Worm (Caenorhabditis elegans) whole organism, midembryonic: ENCODE measurements around the gene nud-1.

Experiments used
- T22C8.4 ChIP-seq: fragments of 200-800 bp; sonication (Bioruptor generic); IDR thresholded peaks from 2 replicates; pipeline ENCODE4 v1.3.6; 2022; ENCODE audit warnings: missing genetic modification characterization, missing compliant biosample characterization
- cog-1 ChIP-seq: sonication (generic microtip); optimal IDR thresholded peaks from 2 replicates; lab custom pipeline; 2016; ENCODE audit warnings: missing genetic modification characterization, missing compliant biosample characterization
- flt-1 ChIP-seq: fragments of 200-800 bp; sonication (Bioruptor generic); IDR thresholded peaks from 2 replicates; pipeline ENCODE4 v1.3.6; 2022; ENCODE audit warnings: missing genetic modification characterization, missing compliant biosample characterization
- klf-2 ChIP-seq: fragments of 200-800 bp; sonication (Bioruptor generic); conservative IDR thresholded peaks from 2 replicates; pipeline ENCODE4 v1.3.6; 2022; ENCODE audit warnings: missing genetic modification reagents, missing genetic modification characterization, missing compliant biosample characterization
- med-1 ChIP-seq: sonication (generic microtip); optimal IDR thresholded peaks from 2 replicates; lab custom pipeline; 2017; ENCODE audit warnings: missing genetic modification characterization, mild to moderate bottlenecking, missing compliant biosample characterization, antibody characterized with exemption, missing genetic modification reagents; ENCODE audit not compliant: insufficient read depth
- ref-1 ChIP-seq: fragments of 200-800 bp; sonication (Bioruptor generic); conservative IDR thresholded peaks from 2 replicates; pipeline ENCODE4 v1.3.6; 2022; ENCODE audit warnings: missing genetic modification reagents, missing genetic modification characterization, missing compliant biosample characterization
- tab-1 ChIP-seq: fragments of 200-800 bp; sonication (Bioruptor generic); IDR thresholded peaks from 2 replicates; pipeline ENCODE4 v1.3.6; 2022; ENCODE audit warnings: missing genetic modification characterization, missing compliant biosample characterization
- ztf-23 ChIP-seq: fragments of 200-800 bp; sonication (Bioruptor generic); IDR thresholded peaks from 2 replicates; pipeline ENCODE4 v1.3.6; 2022; ENCODE audit warnings: missing genetic modification reagents, missing genetic modification characterization, missing compliant biosample characterization
- ztf-29 ChIP-seq: fragments of 200-800 bp; sonication (Bioruptor generic); IDR thresholded peaks from 2 replicates; pipeline ENCODE4 v1.3.6; 2022; ENCODE audit warnings: missing genetic modification reagents, missing genetic modification characterization, missing compliant biosample characterization

The nud-1 gene

ce11 chrIII:13383159-13383558, 41.8 kb downstream of the nud-1 start:
- no peak for TF ChIP-seq ztf-29 (GFP tag; lab: Robert Waterston, UW)
- no peak for TF ChIP-seq flt-1 (GFP tag; lab: Robert Waterston, UW)
- no peak for TF ChIP-seq klf-2
- no peak for TF ChIP-seq ztf-23 (GFP tag; lab: Robert Waterston, UW)
- no peak for TF ChIP-seq T22C8.4 (GFP tag; lab: Robert Waterston, UW)
- TF ChIP-seq med-1 (GFP tag; lab: Kevin White, UChicago) = no peak
- no peak for TF ChIP-seq cog-1 (tag; lab: Kevin White, UChicago)
- no peak for TF ChIP-seq tab-1 (GFP tag; lab: Robert Waterston, UW)
- TF ChIP-seq ref-1 (GFP tag; lab: Robert Waterston, UW) = no peak

DNA sequence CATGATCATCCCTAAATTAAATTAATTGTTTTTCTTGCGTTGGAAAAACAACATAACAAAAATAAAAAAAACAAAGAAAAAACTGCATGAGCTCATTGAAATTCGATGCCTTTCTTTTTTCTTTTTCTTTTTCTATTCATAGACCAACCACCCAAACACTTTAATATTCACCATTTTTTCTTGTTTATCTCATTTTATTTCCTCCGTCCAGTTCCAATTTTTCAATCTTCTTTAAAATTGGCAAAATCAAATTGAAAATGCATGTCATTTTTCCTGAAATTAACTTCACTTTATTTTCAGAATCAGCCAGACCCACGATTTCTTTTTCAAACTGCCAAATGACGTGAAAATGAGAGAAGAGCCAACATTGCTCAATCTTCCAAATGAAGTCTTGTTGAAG, 44.5 kb downstream of the nud-1 start, which contains the start of gene T03F6.4:
TSS of gene T03F6.4 (plus strand) at position 301 of the 400 bp plus-strand sequence.
- no peak for TF ChIP-seq T22C8.4 (GFP tag; lab: Robert Waterston, UW)
- no peak for TF ChIP-seq ref-1 (GFP tag; lab: Robert Waterston, UW)
- no peak for TF ChIP-seq cog-1 (tag; lab: Kevin White, UChicago)
- no peak for TF ChIP-seq ztf-29 (GFP tag; lab: Robert Waterston, UW)
- TF ChIP-seq flt-1 (GFP tag; lab: Robert Waterston, UW) = no peak
- TF ChIP-seq klf-2 = no peak
- no peak for TF ChIP-seq med-1 (GFP tag; lab: Kevin White, UChicago)
- TF ChIP-seq tab-1 (GFP tag; lab: Robert Waterston, UW) = no peak
- TF ChIP-seq ztf-23 (GFP tag; lab: Robert Waterston, UW) = no peak

ce11 chrIII:13388621-13389020, 47.3 kb downstream of the nud-1 start:
- TF ChIP-seq ztf-23 (GFP tag; lab: Robert Waterston, UW) (no peak), ref-1 (GFP tag; lab: Robert Waterston, UW) (no peak), ztf-29 (GFP tag; lab: Robert Waterston, UW) (no peak), T22C8.4 (GFP tag; lab: Robert Waterston, UW) (no peak), med-1 (GFP tag; lab: Kevin White, UChicago) (no peak), cog-1 (tag; lab: Kevin White, UChicago) (no peak), flt-1 (GFP tag; lab: Robert Waterston, UW) (no peak), klf-2 (no peak), tab-1 (GFP tag; lab: Robert Waterston, UW) (no peak)

DNA sequence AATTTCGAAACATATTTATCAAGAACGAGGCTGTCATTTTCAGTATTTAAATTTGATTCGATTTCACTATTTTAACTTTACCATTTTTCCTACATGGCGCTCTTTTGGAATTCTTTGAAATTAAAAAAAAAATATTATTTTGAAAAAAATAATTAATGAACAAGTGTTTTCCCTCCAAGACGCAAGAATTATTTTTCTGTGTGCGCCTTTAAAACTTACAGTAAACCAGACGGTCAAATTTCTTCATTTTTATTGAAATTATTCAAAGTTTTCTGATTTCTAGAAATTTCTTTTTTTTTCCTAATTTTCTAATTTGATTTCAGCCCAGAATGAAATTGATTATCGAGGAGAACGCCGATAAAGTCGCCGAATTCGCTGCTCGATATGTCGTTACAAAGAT, 47.8 kb downstream of the nud-1 start, which contains the start of gene T03F6.3:
TSS of gene T03F6.3 (plus strand) at position 318 of the 400 bp plus-strand sequence.
- no peak for TF ChIP-seq med-1 (GFP tag; lab: Kevin White, UChicago)
- no peak for TF ChIP-seq tab-1 (GFP tag; lab: Robert Waterston, UW)
- no peak for TF ChIP-seq flt-1 (GFP tag; lab: Robert Waterston, UW)
- TF ChIP-seq ztf-29 (GFP tag; lab: Robert Waterston, UW) = no peak
- no peak for TF ChIP-seq ztf-23 (GFP tag; lab: Robert Waterston, UW)
- TF ChIP-seq ref-1 (GFP tag; lab: Robert Waterston, UW) = no peak
- TF ChIP-seq T22C8.4 (GFP tag; lab: Robert Waterston, UW) = no peak
- TF ChIP-seq klf-2 = no peak
- TF ChIP-seq cog-1 (tag; lab: Kevin White, UChicago) = no peak

- no peak for TF ChIP-seq flt-1 (GFP tag; lab: Robert Waterston, UW)
- TF ChIP-seq ztf-23 (GFP tag; lab: Robert Waterston, UW) = no peak
- no peak for TF ChIP-seq tab-1 (GFP tag; lab: Robert Waterston, UW)
- TF ChIP-seq klf-2 = no peak
- TF ChIP-seq ztf-29 (GFP tag; lab: Robert Waterston, UW) = no peak
- TF ChIP-seq T22C8.4 (GFP tag; lab: Robert Waterston, UW) = no peak
- no peak for TF ChIP-seq cog-1 (tag; lab: Kevin White, UChicago)
- TF ChIP-seq ref-1 (GFP tag; lab: Robert Waterston, UW) = no peak
- no peak for TF ChIP-seq med-1 (GFP tag; lab: Kevin White, UChicago)
Measured at ce11 chrIII:13390789-13391188, 49.5 kb downstream of the nud-1 start.
